Worm (Caenorhabditis elegans): ENCODE measurements around the gene nhr-152.

- TF ChIP-seq ztf-23 (GFP tag; IDR thresholded peaks at IDR 0.05) (no peak), cog-1 (tag; optimal IDR thresholded peaks at IDR 0.05) (no peak), ref-1 (GFP tag; conservative IDR thresholded peaks at IDR 0.05) (no peak)
Measured at ce11 chrV:7651757-7652156, 34.4 kb upstream of the nhr-152 start, which contains the start of gene srh-234.

All from whole organism, midembryonic.